Worm (Caenorhabditis elegans) whole organism, midembryonic: Measurements from ENCODE around the gene prp-40.

Experiments used
- T22C8.4 ChIP-seq: fragments of 200-800 bp; sonication (Bioruptor generic); IDR thresholded peaks from 2 replicates; pipeline ENCODE4 v1.3.6; 2022; ENCODE audit warnings: missing genetic modification characterization, missing compliant biosample characterization
- cog-1 ChIP-seq: sonication (generic microtip); optimal IDR thresholded peaks from 2 replicates; lab custom pipeline; 2016; ENCODE audit warnings: missing genetic modification characterization, missing compliant biosample characterization
- flt-1 ChIP-seq: fragments of 200-800 bp; sonication (Bioruptor generic); IDR thresholded peaks from 2 replicates; pipeline ENCODE4 v1.3.6; 2022; ENCODE audit warnings: missing genetic modification characterization, missing compliant biosample characterization
- klf-2 ChIP-seq: fragments of 200-800 bp; sonication (Bioruptor generic); conservative IDR thresholded peaks from 2 replicates; pipeline ENCODE4 v1.3.6; 2022; ENCODE audit warnings: missing genetic modification reagents, missing genetic modification characterization, missing compliant biosample characterization
- med-1 ChIP-seq: sonication (generic microtip); optimal IDR thresholded peaks from 2 replicates; lab custom pipeline; 2017; ENCODE audit warnings: missing genetic modification characterization, mild to moderate bottlenecking, missing compliant biosample characterization, antibody characterized with exemption, missing genetic modification reagents; ENCODE audit not compliant: insufficient read depth
- ref-1 ChIP-seq: fragments of 200-800 bp; sonication (Bioruptor generic); conservative IDR thresholded peaks from 2 replicates; pipeline ENCODE4 v1.3.6; 2022; ENCODE audit warnings: missing genetic modification reagents, missing genetic modification characterization, missing compliant biosample characterization
- tab-1 ChIP-seq: fragments of 200-800 bp; sonication (Bioruptor generic); IDR thresholded peaks from 2 replicates; pipeline ENCODE4 v1.3.6; 2022; ENCODE audit warnings: missing genetic modification characterization, missing compliant biosample characterization
- ztf-23 ChIP-seq: fragments of 200-800 bp; sonication (Bioruptor generic); IDR thresholded peaks from 2 replicates; pipeline ENCODE4 v1.3.6; 2022; ENCODE audit warnings: missing genetic modification reagents, missing genetic modification characterization, missing compliant biosample characterization
- ztf-29 ChIP-seq: fragments of 200-800 bp; sonication (Bioruptor generic); IDR thresholded peaks from 2 replicates; pipeline ENCODE4 v1.3.6; 2022; ENCODE audit warnings: missing genetic modification reagents, missing genetic modification characterization, missing compliant biosample characterization

The prp-40 gene

ce11 chrIII:9521410-9522090 lies at the start of gene prp-40, which contains the start of gene clu-1:
Gene prp-40 (plus strand): TSS chrIII:9522075.
Gene clu-1 (minus strand): TSS chrIII:9521460.
- TF ChIP-seq tab-1 (no peak), ztf-23 (no peak), klf-2 (GFP tag; lab: Robert Waterston, UW) (no peak), ztf-29 (GFP tag; lab: Robert Waterston, UW) (no peak), flt-1 (GFP tag; lab: Robert Waterston, UW) (no peak), cog-1 (tag; lab: Kevin White, UChicago) (peak; percentile 63)

ce11 chrIII:9472464-9472863 lies 49.4 kb upstream of the prp-40 start:
- TF ChIP-seq cog-1 (tag; lab: Kevin White, UChicago): no peak
- no peak for TF ChIP-seq T22C8.4 (GFP tag; lab: Robert Waterston, UW)
- TF ChIP-seq tab-1: no peak
- no peak for TF ChIP-seq ztf-29 (GFP tag; lab: Robert Waterston, UW)
- no peak for TF ChIP-seq klf-2 (GFP tag; lab: Robert Waterston, UW)
- no peak for TF ChIP-seq med-1
- TF ChIP-seq ref-1: no peak
- TF ChIP-seq ztf-23: no peak
- TF ChIP-seq flt-1 (GFP tag; lab: Robert Waterston, UW): no peak

- TF ChIP-seq med-1: no peak
- TF ChIP-seq ref-1: no peak
- no peak for TF ChIP-seq klf-2 (GFP tag; lab: Robert Waterston, UW)
- no peak for TF ChIP-seq ztf-23
- no peak for TF ChIP-seq T22C8.4 (GFP tag; lab: Robert Waterston, UW)
- TF ChIP-seq tab-1: no peak
- no peak for TF ChIP-seq flt-1 (GFP tag; lab: Robert Waterston, UW)
- TF ChIP-seq cog-1 (tag; lab: Kevin White, UChicago): no peak
Measured at ce11 chrIII:9474501-9474900, 47.4 kb upstream of the prp-40 start.

- TF ChIP-seq med-1 (no peak), tab-1 (no peak), ref-1 (no peak), T22C8.4 (GFP tag; lab: Robert Waterston, UW) (no peak), cog-1 (tag; lab: Kevin White, UChicago) (no peak), flt-1 (GFP tag; lab: Robert Waterston, UW) (no peak)
Measured at ce11 chrIII:9476564-9476963, 45.3 kb upstream of the prp-40 start.

- TF ChIP-seq cog-1 (tag; lab: Kevin White, UChicago): no peak
- TF ChIP-seq ztf-29 (GFP tag; lab: Robert Waterston, UW): no peak
- no peak for TF ChIP-seq flt-1 (GFP tag; lab: Robert Waterston, UW)
- TF ChIP-seq klf-2 (GFP tag; lab: Robert Waterston, UW): no peak
- TF ChIP-seq med-1: no peak
- no peak for TF ChIP-seq ref-1
- no peak for TF ChIP-seq tab-1
- no peak for TF ChIP-seq ztf-23
- no peak for TF ChIP-seq T22C8.4 (GFP tag; lab: Robert Waterston, UW)
Measured at ce11 chrIII:9482423-9482993, 39.4 kb upstream of the prp-40 start.

ce11 chrIII:9483716-9484115 lies 38.2 kb upstream of the prp-40 start:
- TF ChIP-seq tab-1: no peak
- TF ChIP-seq ztf-23: no peak
- no peak for TF ChIP-seq flt-1 (GFP tag; lab: Robert Waterston, UW)
- TF ChIP-seq klf-2 (GFP tag; lab: Robert Waterston, UW): no peak
- TF ChIP-seq ref-1: no peak
- TF ChIP-seq T22C8.4 (GFP tag; lab: Robert Waterston, UW): no peak
- TF ChIP-seq ztf-29 (GFP tag; lab: Robert Waterston, UW): no peak
- TF ChIP-seq cog-1 (tag; lab: Kevin White, UChicago): no peak
- no peak for TF ChIP-seq med-1

ce11 chrIII:9485373-9485772 lies 36.5 kb upstream of the prp-40 start, which contains the start of gene bre-3:
Gene bre-3 (minus strand): TSS chrIII:9485473.
- no peak for TF ChIP-seq T22C8.4 (GFP tag; lab: Robert Waterston, UW)
- TF ChIP-seq med-1: no peak
- no peak for TF ChIP-seq tab-1

- TF ChIP-seq med-1 (no peak), ref-1 (no peak), flt-1 (GFP tag; lab: Robert Waterston, UW) (no peak), ztf-23 (no peak), T22C8.4 (GFP tag; lab: Robert Waterston, UW) (no peak), ztf-29 (GFP tag; lab: Robert Waterston, UW) (no peak), klf-2 (GFP tag; lab: Robert Waterston, UW) (no peak), tab-1 (no peak), cog-1 (tag; lab: Kevin White, UChicago) (no peak)
Measured at ce11 chrIII:9487454-9487853, 34.4 kb upstream of the prp-40 start.

ce11 chrIII:9488027-9488426 lies 33.8 kb upstream of the prp-40 start:
- TF ChIP-seq tab-1: no peak
- no peak for TF ChIP-seq med-1
- TF ChIP-seq ztf-29 (GFP tag; lab: Robert Waterston, UW): no peak
- TF ChIP-seq klf-2 (GFP tag; lab: Robert Waterston, UW): no peak
- no peak for TF ChIP-seq flt-1 (GFP tag; lab: Robert Waterston, UW)
- TF ChIP-seq ref-1: no peak
- no peak for TF ChIP-seq cog-1 (tag; lab: Kevin White, UChicago)
- TF ChIP-seq T22C8.4 (GFP tag; lab: Robert Waterston, UW): no peak
- no peak for TF ChIP-seq ztf-23

- no peak for TF ChIP-seq T22C8.4 (GFP tag; lab: Robert Waterston, UW)
- TF ChIP-seq flt-1 (GFP tag; lab: Robert Waterston, UW): no peak
- no peak for TF ChIP-seq klf-2 (GFP tag; lab: Robert Waterston, UW)
- no peak for TF ChIP-seq cog-1 (tag; lab: Kevin White, UChicago)
- TF ChIP-seq ref-1: no peak
- no peak for TF ChIP-seq ztf-29 (GFP tag; lab: Robert Waterston, UW)
- TF ChIP-seq med-1: no peak
- TF ChIP-seq tab-1: no peak
Measured at ce11 chrIII:9488431-9488830, 33.4 kb upstream of the prp-40 start, which contains the start of gene nlp-36. Gene nlp-36 (plus strand): TSS chrIII:9488731.
